Fruit fly (Drosophila melanogaster) whole organism, wandering third instar larva: ENCODE results near the gene Cpr64Ab.

ENCODE experiments used
- Abd-B ChIP-seq: fragments of >200 bp; optimal IDR thresholded peaks from 2 replicates; lab custom pipeline; 2017; ENCODE audit warnings: missing biosample characterization, missing genetic modification characterization
- CG32264 ChIP-seq: fragments of 200-800 bp; sonication (Bioruptor generic); optimal IDR thresholded peaks from 2 replicates; lab custom pipeline; 2016; ENCODE audit warnings: missing biosample characterization, missing genetic modification characterization
- CG9705 ChIP-seq: fragments of 200-800 bp; sonication (Bioruptor generic); optimal IDR thresholded peaks from 2 replicates; lab custom pipeline; 2018; ENCODE audit warnings: missing biosample characterization, mild to moderate bottlenecking, missing genetic modification characterization
- CrebA ChIP-seq: fragments of 200-800 bp; sonication (Bioruptor generic); optimal IDR thresholded peaks from 2 replicates; lab custom pipeline; 2016; ENCODE audit warnings: missing biosample characterization, mild to moderate bottlenecking, missing genetic modification characterization, borderline replicate concordance
- Dfd ChIP-seq: fragments of >200 bp; optimal IDR thresholded peaks from 2 replicates; lab custom pipeline; 2017; ENCODE audit warnings: missing biosample characterization, missing genetic modification characterization
- Dif ChIP-seq: fragments of 200-275, 200-300 bp; sonication (Bioruptor generic); optimal IDR thresholded peaks from 2 replicates; lab custom pipeline; 2018; ENCODE audit warnings: missing biosample characterization, missing genetic modification characterization; ENCODE audit not compliant: partially characterized antibody
- GATAd ChIP-seq: sonication (Bioruptor generic); optimal IDR thresholded peaks from 2 replicates; lab custom pipeline; 2016; ENCODE audit warnings: missing biosample characterization, missing genetic modification characterization
- HLH106 ChIP-seq: fragments of 200-800 bp; optimal IDR thresholded peaks from 3 replicates; lab custom pipeline; 2019; ENCODE audit warnings: missing biosample characterization, mild to moderate bottlenecking, missing genetic modification characterization, moderate library complexity
- Hnf4 ChIP-seq: fragments of 200-800 bp; sonication (Bioruptor generic); optimal IDR thresholded peaks from 2 replicates; lab custom pipeline; 2016; ENCODE audit warnings: missing biosample characterization, mild to moderate bottlenecking, missing genetic modification characterization
- Hr78 ChIP-seq: fragments of >200 bp; optimal IDR thresholded peaks from 2 replicates; lab custom pipeline; 2017; ENCODE audit warnings: missing biosample characterization, missing genetic modification characterization
- Hr83 ChIP-seq: fragments of 200-300 bp; sonication (Bioruptor generic); optimal IDR thresholded peaks from 2 replicates; lab custom pipeline; 2016; ENCODE audit warnings: missing biosample characterization, mild to moderate bottlenecking, missing genetic modification characterization, moderate library complexity; ENCODE audit not compliant: poor library complexity, severe bottlenecking
- Jra ChIP-seq: sonication (Bioruptor generic); optimal IDR thresholded peaks from 2 replicates; lab custom pipeline; 2016; ENCODE audit warnings: missing biosample characterization, missing genetic modification characterization
- Mio ChIP-seq: sonication (Bioruptor generic); optimal IDR thresholded peaks from 2 replicates; lab custom pipeline; 2016; ENCODE audit warnings: missing biosample characterization, missing genetic modification characterization
- Myc ChIP-seq: fragments of >200 bp; optimal IDR thresholded peaks from 2 replicates; lab custom pipeline; 2017
- N ChIP-seq: fragments of >200 bp; optimal IDR thresholded peaks from 2 replicates; lab custom pipeline; 2018; ENCODE audit warnings: missing biosample characterization, missing external identifiers, missing genetic modification characterization
- OdsH ChIP-seq: fragments of 200-800 bp; sonication (Bioruptor generic); optimal IDR thresholded peaks from 2 replicates; lab custom pipeline; 2016; ENCODE audit warnings: missing biosample characterization, mild to moderate bottlenecking, missing genetic modification characterization
- Rel ChIP-seq, 2 experiments: fragments of 200-800 bp; sonication (Bioruptor generic) in 1 of 2; optimal IDR thresholded peaks; 2 replicates in 1 of 2; 3 replicates in 1 of 2; lab custom pipeline; 2016 to 2019; ENCODE audit warnings: mild to moderate bottlenecking in 2 of 2, missing biosample characterization in 2 of 2, missing genetic modification characterization in 2 of 2, moderate library complexity in 1 of 2
- Sp1 ChIP-seq: fragments of 200-800 bp; sonication (Bioruptor generic); optimal IDR thresholded peaks from 3 replicates; lab custom pipeline; 2019; ENCODE audit warnings: missing biosample characterization, mild to moderate bottlenecking, missing genetic modification characterization, moderate library complexity
- Vsx2 ChIP-seq: fragments of 200-300, 225-300 bp; sonication (Bioruptor generic); optimal IDR thresholded peaks from 2 replicates; lab custom pipeline; 2018; ENCODE audit warnings: missing biosample characterization, missing genetic modification characterization; ENCODE audit not compliant: partially characterized antibody
- br ChIP-seq: fragments of 200-800 bp; sonication (Bioruptor generic); optimal IDR thresholded peaks from 2 replicates; lab custom pipeline; 2016; ENCODE audit warnings: missing biosample characterization, missing genetic modification characterization
- brk ChIP-seq: fragments of 200-800 bp; sonication (Bioruptor generic); optimal IDR thresholded peaks from 2 replicates; lab custom pipeline; 2016; ENCODE audit warnings: missing biosample characterization, mild to moderate bottlenecking, missing genetic modification characterization
- dl ChIP-seq, 2 experiments: fragments of 175-275, 200-275 bp in 1 of 2; fragments of 200-275 bp in 1 of 2; sonication (Bioruptor generic); optimal IDR thresholded peaks; lab custom pipeline; 2018; ENCODE audit warnings: mild to moderate bottlenecking in 2 of 2, missing biosample characterization in 2 of 2, missing genetic modification characterization in 2 of 2, moderate library complexity in 2 of 2; ENCODE audit not compliant: partially characterized antibody in 2 of 2, insufficient read depth in 1 of 2
- dmrt93B ChIP-seq: fragments of 200-800 bp; sonication (Bioruptor generic); optimal IDR thresholded peaks from 2 replicates; lab custom pipeline; 2018; ENCODE audit warnings: missing biosample characterization, mild to moderate bottlenecking, missing genetic modification characterization
- dsf ChIP-seq: sonication (Bioruptor generic); optimal IDR thresholded peaks from 2 replicates; lab custom pipeline; 2016; ENCODE audit warnings: missing biosample characterization, missing genetic modification characterization, borderline replicate concordance
- ey ChIP-seq: fragments of 200-800 bp; sonication (Bioruptor generic); optimal IDR thresholded peaks from 2 replicates; lab custom pipeline; 2016; ENCODE audit warnings: missing biosample characterization, missing genetic modification characterization
- foxo ChIP-seq, 2 experiments: fragments of 200-800 bp; sonication (Bioruptor generic); optimal IDR thresholded peaks; 2 replicates in 1 of 2; 3 replicates in 1 of 2; lab custom pipeline; 2016 to 2017; ENCODE audit warnings: missing biosample characterization in 2 of 2, missing genetic modification characterization in 2 of 2
- fru ChIP-seq: fragments of 200-800 bp; sonication (Bioruptor generic); optimal IDR thresholded peaks from 3 replicates; lab custom pipeline; 2016; ENCODE audit warnings: missing biosample characterization, mild to moderate bottlenecking, missing genetic modification characterization
- h ChIP-seq: fragments of 200-800 bp; sonication (Bioruptor generic); optimal IDR thresholded peaks from 3 replicates; lab custom pipeline; 2016; ENCODE audit warnings: missing biosample characterization, mild to moderate bottlenecking, missing genetic modification characterization
- jim ChIP-seq: fragments of 175-275, 200-325 bp; sonication (Bioruptor generic); optimal IDR thresholded peaks from 2 replicates; lab custom pipeline; 2016; ENCODE audit warnings: missing biosample characterization, mild to moderate bottlenecking, missing genetic modification characterization
- lola ChIP-seq: fragments of >200 bp; optimal IDR thresholded peaks from 2 replicates; lab custom pipeline; 2017; ENCODE audit warnings: missing biosample characterization, missing genetic modification characterization
- pan ChIP-seq: fragments of >200 bp; optimal IDR thresholded peaks from 2 replicates; lab custom pipeline; 2017
- psq ChIP-seq: fragments of 200-800 bp; sonication (Bioruptor generic); optimal IDR thresholded peaks from 3 replicates; lab custom pipeline; 2017; ENCODE audit warnings: missing biosample characterization, mild to moderate bottlenecking, missing genetic modification characterization, moderate library complexity
- rgr ChIP-seq: fragments of 200-800 bp; sonication (Bioruptor generic); optimal IDR thresholded peaks from 3 replicates; lab custom pipeline; 2016; ENCODE audit warnings: missing biosample characterization, mild to moderate bottlenecking, missing genetic modification characterization
- sage ChIP-seq: fragments of 200-800 bp; sonication (Bioruptor generic); optimal IDR thresholded peaks from 2 replicates; lab custom pipeline; 2016; ENCODE audit warnings: missing biosample characterization, mild to moderate bottlenecking, missing genetic modification characterization
- sv ChIP-seq: fragments of 200-800 bp; sonication (Bioruptor generic); optimal IDR thresholded peaks from 3 replicates; lab custom pipeline; 2016; ENCODE audit warnings: missing biosample characterization, missing genetic modification characterization
- tai ChIP-seq: sonication (Bioruptor generic); optimal IDR thresholded peaks from 2 replicates; lab custom pipeline; 2016; ENCODE audit warnings: missing biosample characterization, missing genetic modification characterization
- usp ChIP-seq: fragments of >200 bp; optimal IDR thresholded peaks from 2 replicates; lab custom pipeline; 2017; ENCODE audit warnings: missing biosample characterization, missing genetic modification characterization
- woc ChIP-seq: sonication (Bioruptor generic); optimal IDR thresholded peaks from 2 replicates; lab custom pipeline; 2016; ENCODE audit warnings: missing biosample characterization, mild to moderate bottlenecking, missing genetic modification characterization

Gene Cpr64Ab

dm6 chr3L:4242428-4242827 is 31.1 kb upstream of the Cpr64Ab start, which contains the start of gene pav:
TSS of gene pav (plus strand) at chr3L:4242734.
- TF ChIP-seq Abd-B (GFP tag; lab: Kevin White, UChicago) (no peak), Mio (GFP tag; lab: Kevin White, UChicago) (no peak), OdsH (peak; percentile 1), jim (GFP tag; lab: Kevin White, UChicago) (no peak)

dm6 chr3L:4239442-4240322 is 28.3 kb upstream of the Cpr64Ab start, which contains the start of gene Sqor:
TSS of gene Sqor (plus strand) at chr3L:4240173.
- TF ChIP-seq woc (GFP tag; lab: Kevin White, UChicago) = peak; percentile 96
- peak; percentile 36 for TF ChIP-seq GATAd (GFP tag; lab: Kevin White, UChicago)
- TF ChIP-seq tai (GFP tag; lab: Kevin White, UChicago) = no peak
- TF ChIP-seq pan (lab: Kevin White, UChicago) = no peak
- TF ChIP-seq h (GFP tag; lab: Kevin White, UChicago) = peak; percentile 93
- TF ChIP-seq Dif = no peak
- peak; percentile 17 for TF ChIP-seq Hr83 (GFP tag; lab: Kevin White, UChicago)
- TF ChIP-seq CG9705 (GFP tag; lab: Kevin White, UChicago) = peak; percentile 92
- peak; percentile 86 for TF ChIP-seq psq
- TF ChIP-seq HLH106 (tag; lab: Kevin White, UChicago) = peak; percentile 95
- TF ChIP-seq Hnf4 (GFP tag; lab: Kevin White, UChicago) = peak; percentile 82
- no peak for TF ChIP-seq CrebA (GFP tag; lab: Kevin White, UChicago)
- peak; percentile 55 for TF ChIP-seq Mio (GFP tag; lab: Kevin White, UChicago)
- TF ChIP-seq OdsH = peak; percentile 93
- no peak for TF ChIP-seq Vsx2 (GFP tag; lab: Kevin White, UChicago)
- peak; percentile 95 for TF ChIP-seq rgr (GFP tag; lab: Kevin White, UChicago)
- TF ChIP-seq sage (GFP tag; lab: Kevin White, UChicago) = peak; percentile 50
- TF ChIP-seq Rel (GFP tag; optimal IDR thresholded peaks at IDR 0.05; lab: Kevin White, UChicago) = peak; percentile 67
- TF ChIP-seq Rel (tag; optimal IDR thresholded peaks at IDR 0.05; lab: Kevin White, UChicago) = peak; percentile 77
- no peak for TF ChIP-seq dl (GFP tag; optimal IDR thresholded peaks at IDR 0.05; lab: Kevin White, UChicago; ENCODE audit: insufficient read depth in 1 of 2, partially characterized antibody in 2 of 2)
- TF ChIP-seq Sp1 (GFP tag; lab: Kevin White, UChicago) = peak; percentile 98
- TF ChIP-seq Jra (GFP tag; lab: Kevin White, UChicago) = peak; percentile 80
- peak; percentile 37 for TF ChIP-seq brk (GFP tag; lab: Kevin White, UChicago)
- peak; percentile 62 for TF ChIP-seq N (GFP tag; lab: Kevin White, UChicago)
- TF ChIP-seq fru (GFP tag; lab: Kevin White, UChicago) = peak; percentile 95
- TF ChIP-seq usp (GFP tag; lab: Kevin White, UChicago) = peak; percentile 44
- peak; percentile 86 for TF ChIP-seq sv (GFP tag; lab: Kevin White, UChicago)
- peak; percentile 64 for TF ChIP-seq Myc (lab: Kevin White, UChicago)
- peak; percentile 93 for TF ChIP-seq ey (GFP tag; lab: Kevin White, UChicago)
- peak; percentile 64 to 92 for TF ChIP-seq foxo (GFP tag; optimal IDR thresholded peaks at IDR 0.05; lab: Kevin White, UChicago)
- TF ChIP-seq dmrt93B (GFP tag; lab: Kevin White, UChicago) = peak; percentile 92
- TF ChIP-seq Hr78 (GFP tag; lab: Kevin White, UChicago) = peak; percentile 30
- TF ChIP-seq dsf = peak; percentile 68
- no peak for TF ChIP-seq jim (GFP tag; lab: Kevin White, UChicago)
- peak; percentile 94 for TF ChIP-seq br (GFP tag; lab: Kevin White, UChicago)
- TF ChIP-seq lola = no peak
- no peak for TF ChIP-seq Abd-B (GFP tag; lab: Kevin White, UChicago)
- TF ChIP-seq Dfd = no peak
- TF ChIP-seq CG32264 (GFP tag; lab: Kevin White, UChicago) = peak; percentile 88
